Worm (Caenorhabditis elegans): Measurements from ENCODE around the gene F11G11.5.
"Not testable (repeated sequence)": the region's sequence is repeated elsewhere in the genome, so short reads cannot be mapped to it uniquely, and the experiment has no call there.

The F11G11.5 gene

DNA sequence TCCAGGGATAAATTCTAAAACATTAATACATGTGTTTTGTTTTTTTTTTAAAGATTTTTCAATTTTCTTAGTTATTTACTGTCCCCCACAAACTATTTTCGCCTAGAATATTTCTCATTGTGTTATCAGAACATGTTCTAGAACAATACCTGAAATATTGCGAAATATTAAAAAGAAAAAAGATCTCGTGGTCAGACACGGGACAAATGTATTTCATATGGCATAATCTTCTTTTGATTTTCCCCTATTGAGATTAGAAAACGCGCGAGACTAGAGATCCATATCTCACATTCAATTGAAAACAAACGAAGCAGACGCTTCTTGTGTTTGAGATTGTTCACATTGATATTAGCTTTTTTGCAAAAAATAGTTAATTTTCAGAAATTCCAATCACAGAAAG, 1.6 kb upstream of the F11G11.5 start:
- TF ChIP-seq unc-62 (GFP tag; optimal IDR thresholded peaks at IDR 0.05) = no peak

DNA sequence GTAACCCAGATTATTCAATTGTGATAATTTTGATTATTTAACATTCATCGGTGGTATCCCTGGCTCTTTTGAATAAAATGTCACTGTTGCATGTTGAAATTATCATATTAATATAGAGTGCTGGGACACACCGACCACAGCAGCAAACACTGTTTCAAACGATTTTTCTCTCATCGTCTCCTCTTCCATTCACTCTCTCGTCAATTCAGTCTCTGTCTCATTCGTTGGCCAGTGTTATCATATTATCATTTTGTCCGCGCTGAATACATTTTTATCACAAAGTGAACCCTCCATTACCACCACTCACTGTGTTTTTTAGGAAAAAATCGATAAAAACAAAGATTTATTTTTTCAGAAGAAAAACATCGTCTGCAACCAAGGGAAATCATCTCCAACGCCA, 637 bp upstream of the F11G11.5 start:
- TF ChIP-seq unc-62 (GFP tag; optimal IDR thresholded peaks at IDR 0.05) = no peak

DNA sequence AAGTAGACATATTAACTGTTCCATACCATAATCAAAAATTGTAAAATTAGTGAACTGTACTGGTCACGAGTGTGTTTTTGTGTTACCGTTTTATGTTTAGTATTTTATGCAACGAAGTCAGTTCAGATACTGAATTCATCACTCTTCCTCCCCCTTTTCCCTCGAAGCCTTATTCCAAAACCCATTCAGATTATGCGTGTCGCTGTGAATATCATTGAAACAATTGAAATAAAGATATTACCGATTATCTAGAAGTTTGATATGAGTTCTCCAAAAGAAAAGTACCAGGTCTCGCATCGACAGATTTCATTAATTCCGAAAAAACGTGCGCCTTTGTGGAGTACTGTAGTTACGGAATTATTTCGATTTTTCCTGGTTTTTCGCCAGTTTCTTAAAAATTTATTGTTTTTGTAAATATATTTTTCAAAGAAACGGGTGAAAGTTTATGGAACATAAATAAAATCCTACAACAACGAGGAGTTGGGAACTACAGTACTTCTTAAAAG, 1.2 kb downstream of the F11G11.5 start:
- TF ChIP-seq unc-62 (GFP tag; optimal IDR thresholded peaks at IDR 0.05) = no peak

DNA sequence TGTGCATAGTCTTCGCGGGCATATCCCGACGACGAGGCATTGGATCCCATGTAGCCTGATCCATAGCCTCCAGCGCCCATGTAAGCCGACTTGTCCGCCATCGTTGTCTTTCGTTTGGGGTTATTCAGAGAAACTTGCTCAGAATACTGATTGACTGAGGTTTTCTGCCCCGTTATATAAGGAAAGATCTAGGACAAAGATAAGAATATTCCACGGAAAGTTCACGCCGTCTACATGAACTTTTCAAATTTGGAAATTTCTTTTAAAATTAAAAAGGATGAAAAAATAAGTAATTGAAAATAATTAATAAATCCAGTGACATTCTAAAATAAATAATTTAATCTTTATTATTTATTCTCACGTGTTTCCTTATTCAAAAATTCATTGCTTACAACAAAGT, 2.5 kb downstream of the F11G11.5 start, which contains the start of the genes nspd-5 and F11G11.4:
Gene nspd-5, minus strand, starts transcription at position 101 of the 400 bp plus-strand sequence.
Gene F11G11.4, plus strand, starts transcription at position 335 of the 400 bp plus-strand sequence.
- TF ChIP-seq unc-62 (GFP tag; optimal IDR thresholded peaks at IDR 0.05) = not testable (repeated sequence)

DNA sequence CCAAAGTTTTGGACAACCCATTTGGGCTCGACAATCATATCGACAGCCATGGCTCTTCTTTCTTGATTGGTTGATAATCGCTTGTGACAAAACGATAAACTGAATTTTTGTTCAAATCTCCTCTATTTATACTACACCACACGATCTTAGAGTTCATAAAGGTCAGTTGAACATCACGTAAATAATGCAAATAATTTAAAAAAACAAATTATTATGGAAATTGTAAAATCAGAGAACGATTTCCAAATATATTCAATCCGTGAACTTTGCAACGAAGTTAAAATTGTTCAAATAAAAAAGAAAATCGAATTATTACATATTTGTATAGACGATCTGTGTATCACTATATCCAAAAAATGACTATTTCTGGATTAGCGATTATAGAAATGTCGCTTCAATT, 5.6 kb downstream of the F11G11.5 start, which contains the start of the genes mpst-4 and F11G11.14:
Gene mpst-4, minus strand, starts transcription at position 101 of the 400 bp plus-strand sequence.
Gene F11G11.14, plus strand, starts transcription at position 325 of the 400 bp plus-strand sequence.
- TF ChIP-seq unc-62 (GFP tag; optimal IDR thresholded peaks at IDR 0.05) = no peak

DNA sequence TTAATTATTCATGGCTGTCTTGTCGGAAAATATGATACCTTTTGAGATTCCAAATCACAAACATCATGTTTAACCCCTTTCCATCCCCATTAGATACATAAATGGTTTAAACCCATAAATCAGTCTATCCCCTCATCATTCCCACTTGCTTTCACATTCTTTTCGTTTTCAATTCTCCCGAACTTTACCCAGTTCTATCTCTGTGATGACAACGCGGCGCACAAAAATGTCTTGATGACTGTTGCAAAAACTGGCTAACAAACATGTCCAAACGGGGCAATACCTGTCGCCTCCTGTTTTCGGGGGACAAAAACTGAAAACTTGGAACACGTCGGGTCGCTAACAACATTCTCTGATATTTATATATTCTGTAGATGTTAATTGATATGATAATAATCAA, 8.3 kb downstream of the F11G11.5 start:
- no peak for TF ChIP-seq unc-62 (GFP tag; optimal IDR thresholded peaks at IDR 0.05)

DNA sequence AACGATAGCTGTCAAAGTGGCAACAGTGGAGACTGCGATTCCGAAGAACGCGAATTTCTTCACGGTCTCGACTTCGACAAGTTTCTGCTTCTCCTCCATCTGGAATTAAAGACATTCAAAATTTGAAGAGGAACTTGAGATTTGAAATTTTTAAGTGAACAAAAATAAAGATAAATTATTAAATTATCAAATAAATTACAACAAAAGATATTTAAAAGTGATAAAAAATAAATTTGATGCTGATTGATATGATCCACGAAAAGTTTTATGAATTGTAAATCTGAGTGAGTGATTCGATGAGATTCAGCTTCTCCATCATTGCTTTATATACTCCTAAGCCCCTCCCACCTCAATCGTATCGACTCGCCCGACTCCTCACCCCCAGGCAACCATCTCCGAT, 9.8 kb downstream of the F11G11.5 start, which contains the start of gene col-17:
Gene col-17, minus strand, starts transcription at position 101 of the 400 bp plus-strand sequence.
- TF ChIP-seq unc-62 (GFP tag; optimal IDR thresholded peaks at IDR 0.05) = no peak

DNA sequence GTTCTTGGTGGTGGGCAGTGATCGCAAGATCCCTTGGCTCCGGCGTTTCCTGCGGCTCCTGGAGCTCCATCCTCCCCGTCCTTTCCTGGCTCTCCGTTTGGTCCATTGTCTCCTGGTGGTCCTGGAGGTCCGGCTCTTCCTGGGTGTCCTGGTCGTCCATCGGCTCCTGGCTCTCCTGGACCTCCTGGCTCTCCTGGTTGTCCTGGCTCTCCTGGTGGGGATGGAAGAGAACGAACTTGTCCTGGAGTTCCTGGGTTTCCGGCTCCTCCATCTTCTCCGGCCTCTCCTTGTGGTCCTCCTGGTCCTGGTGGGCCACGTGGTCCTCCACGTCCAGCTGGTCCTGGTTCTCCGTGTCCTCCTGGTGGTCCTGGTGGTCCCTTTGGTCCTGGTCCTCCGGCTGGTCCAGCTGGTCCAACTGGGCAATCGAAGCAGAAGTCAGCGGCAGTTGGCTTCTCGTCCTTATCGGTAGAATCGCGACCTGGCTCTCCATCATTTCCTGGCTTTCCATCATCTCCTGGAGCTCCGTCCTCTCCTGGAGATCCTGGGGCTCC, 12.1 kb downstream of the F11G11.5 start:
- TF ChIP-seq unc-62 (GFP tag; optimal IDR thresholded peaks at IDR 0.05) = no peak

DNA sequence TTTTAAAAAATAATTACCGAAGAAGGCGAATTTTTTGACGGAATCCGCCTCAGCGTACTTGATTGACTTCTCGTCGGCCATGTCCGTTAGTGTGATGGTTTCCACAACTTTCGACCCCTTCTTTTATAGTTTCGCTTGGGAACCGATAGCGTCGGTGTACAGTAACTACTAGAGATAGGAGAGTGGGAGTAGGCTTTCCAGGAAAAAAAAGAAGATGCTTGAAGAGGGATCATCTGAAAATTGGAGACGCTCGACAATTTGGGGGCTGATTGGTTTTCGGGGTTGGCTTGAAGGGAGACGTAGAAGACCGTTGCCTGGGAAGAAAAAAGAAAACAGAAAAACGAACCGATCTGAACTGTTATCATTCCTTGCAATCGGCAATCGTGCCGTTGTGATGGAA, 13.0 kb downstream of the F11G11.5 start, which contains the start of gene col-20:
Gene col-20, minus strand, starts transcription at position 101 of the 400 bp plus-strand sequence.
- no peak for TF ChIP-seq unc-62 (GFP tag; optimal IDR thresholded peaks at IDR 0.05)

DNA sequence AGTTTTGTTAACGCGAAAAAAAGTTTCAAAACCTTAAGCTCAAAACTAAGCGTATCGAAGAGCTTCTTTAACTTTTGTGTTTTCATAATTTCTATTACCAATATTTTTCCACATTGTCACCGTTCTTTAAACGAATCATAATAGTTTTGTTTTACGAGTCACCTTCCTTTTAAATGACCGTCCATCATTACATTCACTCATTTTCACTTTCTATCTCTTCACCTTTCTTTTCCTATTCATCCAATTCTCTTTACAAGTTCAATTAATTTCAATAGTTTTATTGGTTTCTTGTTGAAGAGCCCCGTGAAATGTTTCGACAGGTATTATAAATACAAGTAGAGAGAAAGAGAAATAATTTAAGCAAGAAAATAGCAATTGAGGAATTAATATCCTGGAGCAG, 14.1 kb downstream of the F11G11.5 start:
- no peak for TF ChIP-seq unc-62 (GFP tag; optimal IDR thresholded peaks at IDR 0.05)

DNA sequence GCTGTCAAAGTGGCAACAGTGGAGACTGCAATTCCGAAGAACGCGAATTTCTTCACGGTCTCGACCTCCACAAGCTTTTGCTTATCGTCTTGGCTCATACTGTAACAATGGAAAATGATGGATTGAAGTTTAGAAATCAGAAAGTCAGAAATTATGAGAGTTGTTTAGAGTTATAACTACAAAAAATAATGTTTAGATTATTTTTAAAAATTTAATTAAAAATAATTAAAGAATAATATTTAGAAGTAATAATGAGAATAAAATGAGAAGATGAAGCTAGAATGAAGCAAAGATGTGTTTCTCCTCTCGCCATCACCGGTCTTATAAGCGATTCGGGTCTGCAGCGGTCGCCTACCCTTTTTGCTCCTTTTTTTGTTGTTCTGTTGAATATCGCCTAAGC, 15.3 kb downstream of the F11G11.5 start, which contains the start of gene col-73:
Gene col-73, minus strand, starts transcription at position 101 of the 400 bp plus-strand sequence.
- no peak for TF ChIP-seq unc-62 (GFP tag; optimal IDR thresholded peaks at IDR 0.05)

DNA sequence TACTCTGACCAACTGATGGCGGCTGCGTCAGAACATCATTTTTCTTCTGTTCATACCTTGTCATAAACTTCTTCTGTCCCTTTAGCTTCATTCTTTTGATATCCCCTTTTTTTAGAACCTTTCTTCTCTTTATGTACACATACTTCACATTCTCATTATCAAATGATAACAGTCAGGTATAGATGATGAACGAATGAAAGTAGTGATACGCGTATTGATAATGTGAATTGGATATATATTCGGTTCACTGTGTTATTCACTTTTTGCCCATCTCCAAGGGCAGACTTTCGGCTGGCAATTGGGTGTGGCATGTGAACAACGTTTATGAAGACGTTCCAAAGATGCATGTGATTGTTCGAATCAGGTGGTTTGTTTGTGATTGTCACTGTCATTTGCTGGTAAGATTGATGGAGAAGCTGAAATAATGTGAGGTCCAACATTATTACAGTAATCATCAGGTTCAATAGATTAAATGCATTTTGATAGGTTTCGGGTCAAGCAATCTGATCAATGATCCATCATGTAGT, 16.7 kb downstream of the F11G11.5 start, which contains the start of gene F11G11.15:
Gene F11G11.15, plus strand, starts transcription at position 511 of the 527 bp plus-strand sequence.
- no peak for TF ChIP-seq unc-62 (GFP tag; optimal IDR thresholded peaks at IDR 0.05)

DNA sequence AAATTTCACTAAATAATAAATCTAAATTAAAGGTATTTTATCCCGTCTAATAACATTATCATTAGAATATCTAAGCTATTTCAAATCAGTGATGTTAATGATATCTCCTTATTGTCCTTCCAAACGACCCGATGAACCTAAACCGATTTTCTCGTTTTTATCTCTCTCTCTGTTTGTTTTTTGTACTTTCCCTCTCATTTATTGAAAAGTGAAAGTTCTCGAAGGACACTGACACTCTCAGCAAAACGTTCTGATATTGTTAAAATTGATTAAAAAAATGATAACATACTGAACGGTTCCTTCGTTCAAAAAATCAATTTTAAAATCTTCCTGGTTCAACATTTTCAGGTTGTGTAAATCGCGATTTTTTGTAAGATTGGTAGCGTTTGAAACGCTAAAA, 18.4 kb downstream of the F11G11.5 start, which contains the start of gene F11G11.13:
Gene F11G11.13, minus strand, starts transcription at position 89 of the 400 bp plus-strand sequence.
- TF ChIP-seq unc-62 (GFP tag; optimal IDR thresholded peaks at IDR 0.05) = no peak

DNA sequence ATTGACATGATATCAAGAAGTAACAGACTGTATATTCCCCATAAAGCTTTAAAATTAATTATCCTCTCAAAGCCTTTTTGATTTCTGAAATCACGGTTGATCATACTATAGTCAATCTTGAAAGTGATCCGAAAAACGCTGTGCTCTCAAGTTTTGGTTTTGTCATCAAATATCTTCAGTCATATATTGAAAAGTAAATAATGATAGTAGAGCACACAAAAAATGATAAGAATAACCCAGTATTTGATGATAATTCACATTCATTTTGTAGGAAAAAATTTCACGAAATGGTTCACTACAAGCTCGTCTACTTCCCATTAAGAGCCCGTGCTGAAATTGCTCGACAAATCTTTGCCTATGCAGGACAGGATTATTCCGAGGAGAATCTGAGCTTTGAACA, 21.9 kb downstream of the F11G11.5 start, which contains the start of gene gst-6:
Gene gst-6, plus strand, starts transcription at position 263 of the 400 bp plus-strand sequence.
- TF ChIP-seq unc-62 (GFP tag; optimal IDR thresholded peaks at IDR 0.05) = no peak

DNA sequence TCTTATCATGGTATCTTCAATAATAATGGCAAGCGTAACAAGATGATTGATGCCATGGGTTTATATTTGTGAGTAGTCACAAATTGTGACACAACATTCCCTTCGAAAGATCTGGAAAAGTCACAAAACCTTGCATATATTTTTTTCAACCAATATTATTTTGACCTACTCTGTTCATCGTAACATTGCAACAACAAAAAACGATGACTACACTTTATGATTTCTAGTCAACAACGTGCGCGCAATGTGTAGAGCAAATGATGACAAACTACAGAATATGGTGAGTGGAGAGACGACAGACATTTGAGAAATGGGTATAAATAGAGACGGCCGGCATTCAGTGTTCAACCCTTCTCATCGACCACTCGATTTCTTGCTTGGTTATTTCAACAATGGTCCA, 24.0 kb downstream of the F11G11.5 start, which contains the start of gene gst-7:
Gene gst-7, plus strand, starts transcription at position 336 of the 400 bp plus-strand sequence.
- no peak for TF ChIP-seq unc-62 (GFP tag; optimal IDR thresholded peaks at IDR 0.05)

DNA sequence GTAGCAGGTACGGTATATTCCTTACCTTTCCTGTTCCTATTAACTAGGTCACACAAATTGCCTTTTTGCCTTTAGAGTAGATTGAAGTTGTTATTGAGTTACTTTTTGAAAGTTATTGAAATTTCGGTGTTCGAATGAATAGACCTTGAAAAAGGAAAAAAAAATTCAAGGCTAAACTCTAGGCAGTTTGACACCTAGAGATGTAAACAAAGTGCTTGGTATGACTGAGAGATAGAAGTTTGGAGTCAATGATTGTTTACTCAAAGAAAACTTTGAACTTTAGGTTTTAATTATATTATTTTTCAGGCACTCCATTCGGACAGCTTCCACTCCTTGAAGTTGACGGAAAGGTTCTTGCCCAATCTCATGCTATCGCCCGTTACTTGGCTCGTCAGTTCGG, 24.8 kb downstream of the F11G11.5 start:
- no peak for TF ChIP-seq unc-62 (GFP tag; optimal IDR thresholded peaks at IDR 0.05)

DNA sequence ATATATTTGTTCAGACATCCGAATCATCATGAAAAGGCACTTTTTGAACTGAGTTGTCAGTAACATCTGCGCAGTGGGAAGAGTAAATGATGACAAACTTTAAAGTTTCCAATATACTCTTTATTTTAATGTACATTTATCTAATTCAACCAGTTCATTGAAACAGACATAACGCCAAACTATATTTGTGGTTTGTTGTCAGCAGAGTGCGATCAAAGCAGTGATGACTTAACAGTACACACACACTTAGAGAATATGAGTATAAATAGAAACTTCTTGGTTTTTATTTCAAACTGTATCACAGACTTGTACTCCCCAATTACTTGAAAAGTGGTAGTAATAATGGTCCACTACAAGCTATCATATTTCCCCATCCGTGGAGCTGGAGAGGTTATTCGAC, 25.7 kb downstream of the F11G11.5 start, which contains the start of gene gst-8:
Gene gst-8, plus strand, starts transcription at position 301 of the 400 bp plus-strand sequence.
- TF ChIP-seq unc-62 (GFP tag; optimal IDR thresholded peaks at IDR 0.05) = no peak
